Worm (Caenorhabditis elegans) whole organism, L2 larva: Measurements from ENCODE around the gene T23F6.5.

Source experiments
- egl-27 ChIP-seq: sonication (generic microtip); optimal IDR thresholded peaks from 3 replicates; lab custom pipeline; 2017; ENCODE audit warnings: missing biosample characterization, missing genetic modification reagents, missing genetic modification characterization
- elt-1 ChIP-seq: fragments of 150-350 bp; optimal IDR thresholded peaks from 2 replicates; lab custom pipeline; 2014; ENCODE audit warnings: missing biosample characterization, missing genetic modification characterization
- elt-3 ChIP-seq: sonication (generic microtip); optimal IDR thresholded peaks from 2 replicates; lab custom pipeline; 2017; ENCODE audit warnings: missing biosample characterization, missing genetic modification characterization
- lsy-2 ChIP-seq, 2 experiments: fragments of 150-350 bp in 1 of 2; sonication (generic microtip) in 1 of 2; optimal IDR thresholded peaks; 2 replicates each; lab custom pipeline; 2014 to 2017; ENCODE audit warnings: missing biosample characterization in 2 of 2, missing genetic modification characterization in 2 of 2

ce11 chrIV:12771414-12771813 lies 30.1 kb upstream of the T23F6.5 start:
- TF ChIP-seq lsy-2 (tag; optimal IDR thresholded peaks at IDR 0.05; lab: Kevin White, UChicago) (peak in 1 of 2 experiments; percentile 58), egl-27 (peak; percentile 28), elt-1 (tag; lab: Kevin White, UChicago) (no peak), elt-3 (tag; lab: Kevin White, UChicago) (no peak)
